Fruit fly (Drosophila melanogaster) whole organism, prepupa: ENCODE data around the gene CG12231.

Experiments
- CG8119 ChIP-seq: fragments of 200-800 bp; sonication (Bioruptor generic); IDR thresholded peaks from 3 replicates; pipeline ENCODE4 v1.3.6; 2022; ENCODE audit warnings: missing biosample characterization, missing genetic modification characterization
- Eip93F ChIP-seq: fragments of 200-800 bp; sonication (Bioruptor generic); optimal IDR thresholded peaks from 2 replicates; lab custom pipeline; 2016; ENCODE audit warnings: missing biosample characterization, mild to moderate bottlenecking, missing genetic modification characterization
- Gug ChIP-seq: fragments of 200-800 bp; sonication (Bioruptor generic); IDR thresholded peaks from 2 replicates; pipeline ENCODE4 v1.3.6; 2022; ENCODE audit warnings: missing biosample characterization, missing genetic modification characterization
- Hr38 ChIP-seq: sonication (Bioruptor generic); optimal IDR thresholded peaks from 2 replicates; lab custom pipeline; 2016; ENCODE audit warnings: missing biosample characterization, missing genetic modification characterization
- Sox102F ChIP-seq: fragments of 200-800 bp; sonication (Bioruptor generic); optimal IDR thresholded peaks from 2 replicates; lab custom pipeline; 2016; ENCODE audit warnings: missing biosample characterization, mild to moderate bottlenecking, missing genetic modification characterization
- eg ChIP-seq: fragments of 200-800 bp; sonication (Bioruptor generic); IDR thresholded peaks from 3 replicates; pipeline ENCODE4 v1.3.6; 2022; ENCODE audit warnings: missing biosample characterization, missing genetic modification characterization
- spab ChIP-seq: fragments of 200-800 bp; sonication (Bioruptor generic); optimal IDR thresholded peaks from 2 replicates; lab custom pipeline; 2017; ENCODE audit warnings: missing biosample characterization, mild to moderate bottlenecking, missing genetic modification characterization, missing genetic modification reagents
- topi ChIP-seq: fragments of 200-800 bp; sonication (Bioruptor generic); optimal IDR thresholded peaks from 3 replicates; lab custom pipeline; 2016; ENCODE audit warnings: missing biosample characterization, missing genetic modification characterization

dm6 chrX:19494285-19494684 lies 37.3 kb downstream of the CG12231 start, which contains the start of gene CG12204:
- TF ChIP-seq Eip93F (no peak), topi (peak; percentile 35), spab (no peak), Hr38 (GFP tag; lab: Kevin White, UChicago) (no peak), CG8119 (no peak), Sox102F (no peak), Gug (GFP tag; lab: Robert Waterston, UW) (no peak), eg (GFP tag; lab: Robert Waterston, UW) (no peak)
